Worm (Caenorhabditis elegans): ENCODE measurements around the gene R107.2.
A peak's percentile ranks its signal among the peaks of the same experiment; 100 is the strongest.

The R107.2 gene

ce11 chrIII:9053740-9054252 is 8.1 kb upstream of the R107.2 start, which contains the start of gene R107.5:
R107.5 (minus strand) TSS chrIII:9053790.
- TF ChIP-seq lin-32 (GFP tag; optimal IDR thresholded peaks at IDR 0.05): no peak
- peak; percentile 92 for TF ChIP-seq ceh-39 (tag; optimal IDR thresholded peaks at IDR 0.05)
- TF ChIP-seq lsy-2 (tag; optimal IDR thresholded peaks at IDR 0.05): peak; percentile 75
- TF ChIP-seq mab-5 (tag; optimal IDR thresholded peaks at IDR 0.05): no peak
- peak; percentile 80 for TF ChIP-seq mep-1 (tag; optimal IDR thresholded peaks at IDR 0.05)
- TF ChIP-seq sem-2 (GFP tag; optimal IDR thresholded peaks at IDR 0.05): peak; percentile 1
- TF ChIP-seq snpc-4 (tag; optimal IDR thresholded peaks at IDR 0.05): no peak
- TF ChIP-seq ces-1 (GFP tag; optimal IDR thresholded peaks at IDR 0.05): peak; percentile 74
- TF ChIP-seq unc-62 (GFP tag; optimal IDR thresholded peaks at IDR 0.05): peak; percentile 86
- peak; percentile 91 for TF ChIP-seq mls-2 (tag; optimal IDR thresholded peaks at IDR 0.05)
- peak; percentile 20 for TF ChIP-seq hlh-1 (tag; optimal IDR thresholded peaks at IDR 0.05)
- TF ChIP-seq zip-8 (tag; optimal IDR thresholded peaks at IDR 0.05): no peak
- peak; percentile 56 for TF ChIP-seq drap-1 (GFP tag; optimal IDR thresholded peaks at IDR 0.05)
- TF ChIP-seq pha-4 (tag; optimal IDR thresholded peaks at IDR 0.05): peak; percentile 97
- no peak for TF ChIP-seq nhr-12 (tag; optimal IDR thresholded peaks at IDR 0.05)
- TF ChIP-seq unc-39 (tag; optimal IDR thresholded peaks at IDR 0.05): no peak
- peak; percentile 89 for TF ChIP-seq lin-13 (tag; optimal IDR thresholded peaks at IDR 0.05)
- TF ChIP-seq ceh-83 (GFP tag; optimal IDR thresholded peaks at IDR 0.05): peak; percentile 69
- peak; percentile 36 for TF ChIP-seq ceh-43 (GFP tag; optimal IDR thresholded peaks at IDR 0.05)
- peak; percentile 34 for TF ChIP-seq bed-3 (GFP tag; optimal IDR thresholded peaks at IDR 0.05)
- peak; percentile 92 for TF ChIP-seq ham-2 (GFP tag; optimal IDR thresholded peaks at IDR 0.05)
- peak; percentile 33 for TF ChIP-seq unc-120 (tag; optimal IDR thresholded peaks at IDR 0.05; ENCODE audit: poor library complexity, severe bottlenecking)
- no peak for TF ChIP-seq nhr-76 (tag; optimal IDR thresholded peaks at IDR 0.05)
- TF ChIP-seq tbx-8 (GFP tag; optimal IDR thresholded peaks at IDR 0.05): no peak
- peak; percentile 72 for TF ChIP-seq nhr-237 (tag; optimal IDR thresholded peaks at IDR 0.05)
- no peak for TF ChIP-seq flh-1 (GFP tag; optimal IDR thresholded peaks at IDR 0.05)
- peak; percentile 55 for TF ChIP-seq cnd-1 (tag; optimal IDR thresholded peaks at IDR 0.05)
- TF ChIP-seq M03D4.4 (tag; optimal IDR thresholded peaks at IDR 0.05): peak; percentile 51
- no peak for TF ChIP-seq nhr-28 (tag; optimal IDR thresholded peaks at IDR 0.05)
- TF ChIP-seq blmp-1 (tag; optimal IDR thresholded peaks at IDR 0.05): peak; percentile 66
- TF ChIP-seq elt-1 (tag; optimal IDR thresholded peaks at IDR 0.05; ENCODE audit: borderline replicate concordance, insufficient read depth): no peak
- TF ChIP-seq elt-3 (tag; optimal IDR thresholded peaks at IDR 0.05): peak; percentile 75
- peak; percentile 69 for TF ChIP-seq sptf-1 (tag; optimal IDR thresholded peaks at IDR 0.05)
- peak; percentile 60 for TF ChIP-seq ztf-11 (tag; optimal IDR thresholded peaks at IDR 0.05)
- TF ChIP-seq nhr-2 (tag; optimal IDR thresholded peaks at IDR 0.05): peak; percentile 13

ce11 chrIII:9053263-9053662 is 7.5 kb upstream of the R107.2 start:
- TF ChIP-seq cnd-1 (tag; optimal IDR thresholded peaks at IDR 0.05) (peak; percentile 26), mep-1 (tag; optimal IDR thresholded peaks at IDR 0.05) (no peak)

- TF ChIP-seq ces-1 (GFP tag; optimal IDR thresholded peaks at IDR 0.05) (peak; percentile 59), mls-2 (tag; optimal IDR thresholded peaks at IDR 0.05) (peak; percentile 28), bed-3 (GFP tag; optimal IDR thresholded peaks at IDR 0.05) (no peak), ham-2 (GFP tag; optimal IDR thresholded peaks at IDR 0.05) (peak; percentile 47)
Measured at ce11 chrIII:9052371-9052978, 6.7 kb upstream of the R107.2 start.

- TF ChIP-seq ham-2 (GFP tag; optimal IDR thresholded peaks at IDR 0.05) (no peak), pha-4 (tag; optimal IDR thresholded peaks at IDR 0.05) (no peak), nhr-237 (tag; optimal IDR thresholded peaks at IDR 0.05) (no peak), flh-1 (GFP tag; optimal IDR thresholded peaks at IDR 0.05) (no peak), lin-13 (tag; optimal IDR thresholded peaks at IDR 0.05) (no peak), tbx-8 (GFP tag; optimal IDR thresholded peaks at IDR 0.05) (no peak)
Measured at ce11 chrIII:9051714-9052113, 6.0 kb upstream of the R107.2 start.
